Worm (Caenorhabditis elegans) whole organism, late embryonic: Measurements from ENCODE around the gene daf-9.

Experiments used
- C08G9.2 ChIP-seq: sonication (generic microtip); optimal IDR thresholded peaks from 2 replicates; lab custom pipeline; 2016; ENCODE audit warnings: mild to moderate bottlenecking, missing genetic modification characterization, moderate library complexity, missing compliant biosample characterization
- C38D4.7 ChIP-seq: fragments of 200-800 bp; sonication (Bioruptor generic); optimal IDR thresholded peaks from 2 replicates; lab custom pipeline; 2018; ENCODE audit warnings: mild to moderate bottlenecking, missing genetic modification characterization, moderate library complexity, missing compliant biosample characterization
- F13H6.1 ChIP-seq: sonication (generic microtip); optimal IDR thresholded peaks from 2 replicates; lab custom pipeline; 2016; ENCODE audit warnings: missing genetic modification characterization, missing compliant biosample characterization
- K02D7.2 ChIP-seq: sonication (generic microtip); optimal IDR thresholded peaks from 2 replicates; lab custom pipeline; 2017; ENCODE audit warnings: mild to moderate bottlenecking, missing genetic modification characterization, missing compliant biosample characterization
- K09A11.1 ChIP-seq: sonication (generic microtip); optimal IDR thresholded peaks from 2 replicates; lab custom pipeline; 2017; ENCODE audit warnings: antibody characterized with exemption, mild to moderate bottlenecking, missing genetic modification characterization, missing compliant biosample characterization; ENCODE audit not compliant: insufficient read depth
- T23F11.4 ChIP-seq: fragments of 200-800 bp; sonication (Bioruptor generic); optimal IDR thresholded peaks from 2 replicates; lab custom pipeline; 2018; ENCODE audit warnings: mild to moderate bottlenecking, missing genetic modification characterization, missing compliant biosample characterization
- Y22D7AL.16 ChIP-seq: sonication (generic microtip); optimal IDR thresholded peaks from 2 replicates; lab custom pipeline; 2016; ENCODE audit warnings: missing genetic modification characterization, missing compliant biosample characterization
- ahr-1 ChIP-seq: sonication (generic microtip); optimal IDR thresholded peaks from 2 replicates; lab custom pipeline; 2016; ENCODE audit warnings: missing genetic modification characterization, missing compliant biosample characterization
- ceh-14 ChIP-seq: sonication (generic microtip); optimal IDR thresholded peaks from 2 replicates; lab custom pipeline; 2016; ENCODE audit warnings: missing genotype, missing genetic modification characterization, missing compliant biosample characterization
- ceh-18 ChIP-seq: sonication (generic microtip); optimal IDR thresholded peaks from 2 replicates; lab custom pipeline; 2016; ENCODE audit warnings: missing genetic modification characterization, missing compliant biosample characterization
- ceh-19 ChIP-seq: fragments of 200-800 bp; sonication (Bioruptor generic); optimal IDR thresholded peaks from 2 replicates; lab custom pipeline; 2018; ENCODE audit warnings: mild to moderate bottlenecking, missing genetic modification characterization, missing compliant biosample characterization
- ceh-2 ChIP-seq: sonication (generic microtip); optimal IDR thresholded peaks from 2 replicates; lab custom pipeline; 2016; ENCODE audit warnings: missing genotype, missing genetic modification characterization, missing compliant biosample characterization
- ceh-22 ChIP-seq: sonication (generic microtip); optimal IDR thresholded peaks from 2 replicates; lab custom pipeline; 2017; ENCODE audit warnings: missing biosample characterization, missing genetic modification characterization
- ceh-24 ChIP-seq: sonication (generic microtip); optimal IDR thresholded peaks from 2 replicates; lab custom pipeline; 2016; ENCODE audit warnings: mild to moderate bottlenecking, missing genetic modification characterization, missing compliant biosample characterization
- ceh-30 ChIP-seq: fragments of 150-350 bp; optimal IDR thresholded peaks from 2 replicates; lab custom pipeline; 2014; ENCODE audit warnings: missing biosample characterization, missing genetic modification characterization
- ceh-31 ChIP-seq: sonication (generic microtip); optimal IDR thresholded peaks from 2 replicates; lab custom pipeline; 2016; ENCODE audit warnings: missing genetic modification characterization, missing compliant biosample characterization
- ceh-34 ChIP-seq: sonication (generic microtip); optimal IDR thresholded peaks from 2 replicates; lab custom pipeline; 2016; ENCODE audit warnings: mild to moderate bottlenecking, missing genetic modification characterization, missing compliant biosample characterization
- ceh-48 ChIP-seq: sonication (generic microtip); optimal IDR thresholded peaks from 2 replicates; lab custom pipeline; 2016; ENCODE audit warnings: missing genetic modification characterization, inconsistent platforms, missing compliant biosample characterization
- ceh-6 ChIP-seq: fragments of 200-800 bp; sonication (Bioruptor generic); optimal IDR thresholded peaks from 2 replicates; lab custom pipeline; 2018; ENCODE audit warnings: mild to moderate bottlenecking, missing genetic modification characterization, missing compliant biosample characterization
- che-1 ChIP-seq: sonication (generic microtip); optimal IDR thresholded peaks from 2 replicates; lab custom pipeline; 2016; ENCODE audit warnings: mild to moderate bottlenecking, missing genetic modification characterization, missing compliant biosample characterization
- dve-1 ChIP-seq: sonication (generic microtip); optimal IDR thresholded peaks from 2 replicates; lab custom pipeline; 2017; ENCODE audit warnings: antibody characterized with exemption, mild to moderate bottlenecking, missing genetic modification characterization, missing compliant biosample characterization
- elt-2 ChIP-seq: sonication (generic microtip); optimal IDR thresholded peaks from 2 replicates; lab custom pipeline; 2016; ENCODE audit warnings: missing genetic modification reagents, missing genetic modification characterization, missing compliant biosample characterization
- elt-4 ChIP-seq: sonication (generic microtip); optimal IDR thresholded peaks from 2 replicates; lab custom pipeline; 2016; ENCODE audit warnings: missing genetic modification characterization, missing compliant biosample characterization
- ets-4 ChIP-seq: sonication (generic microtip); optimal IDR thresholded peaks from 2 replicates; lab custom pipeline; 2016; ENCODE audit warnings: missing genetic modification characterization, missing compliant biosample characterization
- eyg-1 ChIP-seq: sonication (generic microtip); optimal IDR thresholded peaks from 2 replicates; lab custom pipeline; 2016; ENCODE audit warnings: missing genotype, missing genetic modification characterization, missing compliant biosample characterization
- fax-1 ChIP-seq: sonication (generic microtip); optimal IDR thresholded peaks from 2 replicates; lab custom pipeline; 2016; ENCODE audit warnings: missing genotype, missing genetic modification characterization, missing compliant biosample characterization
- fkh-6 ChIP-seq: sonication (generic microtip); optimal IDR thresholded peaks from 2 replicates; lab custom pipeline; 2016; ENCODE audit warnings: missing genetic modification characterization, missing compliant biosample characterization
- gmeb-2 ChIP-seq: sonication (generic microtip); optimal IDR thresholded peaks from 2 replicates; lab custom pipeline; 2016; ENCODE audit warnings: missing genetic modification characterization, inconsistent platforms, missing compliant biosample characterization
- hlh-30 ChIP-seq: sonication (generic microtip); optimal IDR thresholded peaks from 2 replicates; lab custom pipeline; 2017; ENCODE audit warnings: antibody characterized with exemption, missing genetic modification characterization, missing compliant biosample characterization; ENCODE audit not compliant: insufficient read depth
- hlh-6 ChIP-seq: sonication (generic microtip); optimal IDR thresholded peaks from 2 replicates; lab custom pipeline; 2016; ENCODE audit warnings: missing genotype, missing genetic modification characterization, missing compliant biosample characterization
- hlh-8 ChIP-seq: sonication (generic microtip); optimal IDR thresholded peaks from 2 replicates; lab custom pipeline; 2016; ENCODE audit warnings: missing genotype, missing genetic modification characterization, missing compliant biosample characterization
- lin-11 ChIP-seq: fragments of 200-800 bp; sonication (Bioruptor generic); optimal IDR thresholded peaks from 2 replicates; lab custom pipeline; 2018; ENCODE audit warnings: mild to moderate bottlenecking, missing genetic modification characterization, missing compliant biosample characterization
- madf-2 ChIP-seq: sonication (generic microtip); optimal IDR thresholded peaks from 2 replicates; lab custom pipeline; 2017; ENCODE audit warnings: missing genetic modification characterization, missing compliant biosample characterization
- mec-3 ChIP-seq: sonication (generic microtip); optimal IDR thresholded peaks from 2 replicates; lab custom pipeline; 2016; ENCODE audit warnings: borderline replicate concordance, missing genetic modification characterization, missing compliant biosample characterization
- nfya-1 ChIP-seq: sonication (generic microtip); optimal IDR thresholded peaks from 2 replicates; lab custom pipeline; 2017; ENCODE audit warnings: missing genetic modification characterization, mild to moderate bottlenecking, missing compliant biosample characterization, antibody characterized with exemption, moderate library complexity
- nhr-11 ChIP-seq: fragments of 150-350 bp; optimal IDR thresholded peaks from 2 replicates; lab custom pipeline; 2014; ENCODE audit warnings: missing biosample characterization, missing genetic modification characterization
- nhr-232 ChIP-seq: sonication (generic microtip); optimal IDR thresholded peaks from 2 replicates; lab custom pipeline; 2016; ENCODE audit warnings: missing genetic modification characterization, missing compliant biosample characterization
- pag-3 ChIP-seq: sonication (generic microtip); optimal IDR thresholded peaks from 2 replicates; lab custom pipeline; 2016; ENCODE audit warnings: missing compliant biosample characterization, missing genetic modification characterization, borderline replicate concordance
- pax-1 ChIP-seq: fragments of 150-350 bp; optimal IDR thresholded peaks from 2 replicates; lab custom pipeline; 2014; ENCODE audit warnings: missing biosample characterization, missing genetic modification characterization
- pqm-1 ChIP-seq: sonication (generic microtip); optimal IDR thresholded peaks from 2 replicates; lab custom pipeline; 2016; ENCODE audit warnings: missing genetic modification characterization, missing compliant biosample characterization
- ref-2 ChIP-seq: sonication (generic microtip); optimal IDR thresholded peaks from 2 replicates; lab custom pipeline; 2016; ENCODE audit warnings: missing genetic modification characterization, missing compliant biosample characterization
- rnt-1 ChIP-seq: sonication (generic microtip); optimal IDR thresholded peaks from 2 replicates; lab custom pipeline; 2016; ENCODE audit warnings: missing genetic modification characterization, missing compliant biosample characterization
- sdc-2 ChIP-seq: sonication (generic microtip); optimal IDR thresholded peaks from 2 replicates; lab custom pipeline; 2016; ENCODE audit warnings: missing genotype, missing genetic modification characterization, missing compliant biosample characterization
- syd-9 ChIP-seq: sonication (generic microtip); optimal IDR thresholded peaks from 2 replicates; lab custom pipeline; 2016; ENCODE audit warnings: mild to moderate bottlenecking, missing genetic modification characterization, moderate library complexity, missing compliant biosample characterization
- tbx-2 ChIP-seq: sonication (generic microtip); optimal IDR thresholded peaks from 2 replicates; lab custom pipeline; 2016; ENCODE audit warnings: missing genetic modification characterization, missing compliant biosample characterization
- tbx-7 ChIP-seq: sonication (generic microtip); optimal IDR thresholded peaks from 2 replicates; lab custom pipeline; 2016; ENCODE audit warnings: missing genotype, missing genetic modification characterization, missing compliant biosample characterization
- ttx-3 ChIP-seq: sonication (generic microtip); optimal IDR thresholded peaks from 2 replicates; lab custom pipeline; 2016; ENCODE audit warnings: missing genetic modification reagents, missing genetic modification characterization, missing compliant biosample characterization
- unc-3 ChIP-seq, 2 experiments: fragments of 200-800 bp in 1 of 2; sonication (Bioruptor generic) in 1 of 2; sonication (generic microtip) in 1 of 2; conservative IDR thresholded peaks in 1 of 2; optimal IDR thresholded peaks in 1 of 2; 2 replicates each; pipeline versions ENCODE4 v1.3.6 to Lab custom; 2016 to 2022; ENCODE audit warnings: missing compliant biosample characterization in 2 of 2, missing genetic modification characterization in 2 of 2, missing genetic modification reagents in 1 of 2
- unc-42 ChIP-seq: sonication (generic microtip); optimal IDR thresholded peaks from 2 replicates; lab custom pipeline; 2016; ENCODE audit warnings: missing genotype, missing genetic modification characterization, missing compliant biosample characterization
- ztf-16 ChIP-seq: sonication (generic microtip); optimal IDR thresholded peaks from 2 replicates; lab custom pipeline; 2017; ENCODE audit warnings: missing genetic modification characterization, missing compliant biosample characterization

daf-9 gene

ce11 chrX:6216551-6216950 lies 19.8 kb downstream of the daf-9 start, which contains the start of gene lrch-1:
TSS of gene lrch-1 (minus strand) at chrX:6216651.
- TF ChIP-seq elt-2 (tag; lab: Kevin White, UChicago) (peak; percentile 29), ceh-48 (tag; lab: Kevin White, UChicago) (no peak)

ce11 chrX:6219892-6220291 lies 23.2 kb downstream of the daf-9 start:
- TF ChIP-seq Y22D7AL.16 = no peak
- peak; percentile 35 for TF ChIP-seq lin-11
- TF ChIP-seq pax-1 (tag; lab: Kevin White, UChicago) = no peak
- no peak for TF ChIP-seq pag-3 (tag; lab: Kevin White, UChicago)
- peak; percentile 52 for TF ChIP-seq C08G9.2 (tag; lab: Kevin White, UChicago)
- peak; percentile 36 for TF ChIP-seq tbx-2
- TF ChIP-seq ztf-16 (tag; lab: Kevin White, UChicago) = peak; percentile 22
- peak; percentile 48 for TF ChIP-seq fax-1 (tag; lab: Kevin White, UChicago)
- TF ChIP-seq ahr-1 (tag; lab: Kevin White, UChicago) = no peak
- no peak for TF ChIP-seq tbx-7 (tag; lab: Kevin White, UChicago)
- peak; percentile 22 for TF ChIP-seq ttx-3 (tag; lab: Kevin White, UChicago)
- TF ChIP-seq hlh-8 = no peak
- no peak for TF ChIP-seq K09A11.1 (tag; lab: Kevin White, UChicago)
- TF ChIP-seq T23F11.4 (GFP tag; lab: Kevin White, UChicago) = peak; percentile 53
- TF ChIP-seq ceh-18 = peak; percentile 61
- TF ChIP-seq ceh-48 (tag; lab: Kevin White, UChicago) = no peak
- TF ChIP-seq nhr-232 (tag; lab: Kevin White, UChicago) = no peak
- TF ChIP-seq unc-3 (GFP tag; conservative IDR thresholded peaks at IDR 0.05; lab: Robert Waterston, UW) = 0 out of 2 replicates have a peak, but pooled peaks have one; percentile 18
- TF ChIP-seq unc-3 (tag; optimal IDR thresholded peaks at IDR 0.05; lab: Kevin White, UChicago) = no peak
- no peak for TF ChIP-seq ceh-31
- TF ChIP-seq K02D7.2 (tag; lab: Kevin White, UChicago) = no peak
- peak; percentile 63 for TF ChIP-seq dve-1 (tag; lab: Kevin White, UChicago)
- no peak for TF ChIP-seq ceh-22 (tag; lab: Kevin White, UChicago)
- peak; percentile 33 for TF ChIP-seq sdc-2
- TF ChIP-seq elt-2 (tag; lab: Kevin White, UChicago) = peak; percentile 36
- no peak for TF ChIP-seq hlh-6 (tag; lab: Kevin White, UChicago)
- TF ChIP-seq gmeb-2 (tag; lab: Kevin White, UChicago) = peak; percentile 40
- no peak for TF ChIP-seq nfya-1
- no peak for TF ChIP-seq nhr-11 (tag; lab: Kevin White, UChicago)
- TF ChIP-seq ceh-19 = no peak
- TF ChIP-seq madf-2 (tag; lab: Kevin White, UChicago) = peak; percentile 47
- peak; percentile 32 for TF ChIP-seq ceh-34 (tag; lab: Kevin White, UChicago)
- TF ChIP-seq mec-3 = no peak
- TF ChIP-seq ceh-30 (tag; lab: Kevin White, UChicago) = no peak
- TF ChIP-seq ceh-24 (tag; lab: Kevin White, UChicago) = peak; percentile 4
- peak; percentile 13 for TF ChIP-seq F13H6.1 (tag; lab: Kevin White, UChicago)
- no peak for TF ChIP-seq pqm-1 (tag; lab: Kevin White, UChicago)
- TF ChIP-seq che-1 (tag; lab: Kevin White, UChicago) = peak; percentile 62
- no peak for TF ChIP-seq rnt-1 (tag; lab: Kevin White, UChicago)
- peak; percentile 2 for TF ChIP-seq fkh-6 (tag; lab: Kevin White, UChicago)
- no peak for TF ChIP-seq eyg-1 (tag; lab: Kevin White, UChicago)
- peak; percentile 52 for TF ChIP-seq syd-9
- TF ChIP-seq elt-4 (tag; lab: Kevin White, UChicago) = no peak
- peak; percentile 42 for TF ChIP-seq ref-2 (tag; lab: Kevin White, UChicago)
- no peak for TF ChIP-seq ets-4 (tag; lab: Kevin White, UChicago)
- no peak for TF ChIP-seq hlh-30 (tag; lab: Kevin White, UChicago)
- TF ChIP-seq ceh-6 (GFP tag; lab: Kevin White, UChicago) = peak; percentile 69
- peak; percentile 50 for TF ChIP-seq C38D4.7
- no peak for TF ChIP-seq unc-42 (tag; lab: Kevin White, UChicago)
- peak; percentile 45 for TF ChIP-seq ceh-14
- TF ChIP-seq ceh-2 = no peak
